Worm (Caenorhabditis elegans) whole organism, midembryonic: ENCODE results near the gene casy-1.

Experiments used
- T22C8.4 ChIP-seq: fragments of 200-800 bp; sonication (Bioruptor generic); IDR thresholded peaks from 2 replicates; pipeline ENCODE4 v1.3.6; 2022; ENCODE audit warnings: missing genetic modification characterization, missing compliant biosample characterization
- cog-1 ChIP-seq: sonication (generic microtip); optimal IDR thresholded peaks from 2 replicates; lab custom pipeline; 2016; ENCODE audit warnings: missing genetic modification characterization, missing compliant biosample characterization
- flt-1 ChIP-seq: fragments of 200-800 bp; sonication (Bioruptor generic); IDR thresholded peaks from 2 replicates; pipeline ENCODE4 v1.3.6; 2022; ENCODE audit warnings: missing genetic modification characterization, missing compliant biosample characterization
- klf-2 ChIP-seq: fragments of 200-800 bp; sonication (Bioruptor generic); conservative IDR thresholded peaks from 2 replicates; pipeline ENCODE4 v1.3.6; 2022; ENCODE audit warnings: missing genetic modification reagents, missing genetic modification characterization, missing compliant biosample characterization
- med-1 ChIP-seq: sonication (generic microtip); optimal IDR thresholded peaks from 2 replicates; lab custom pipeline; 2017; ENCODE audit warnings: missing genetic modification characterization, mild to moderate bottlenecking, missing compliant biosample characterization, antibody characterized with exemption, missing genetic modification reagents; ENCODE audit not compliant: insufficient read depth
- ref-1 ChIP-seq: fragments of 200-800 bp; sonication (Bioruptor generic); conservative IDR thresholded peaks from 2 replicates; pipeline ENCODE4 v1.3.6; 2022; ENCODE audit warnings: missing genetic modification reagents, missing genetic modification characterization, missing compliant biosample characterization
- tab-1 ChIP-seq: fragments of 200-800 bp; sonication (Bioruptor generic); IDR thresholded peaks from 2 replicates; pipeline ENCODE4 v1.3.6; 2022; ENCODE audit warnings: missing genetic modification characterization, missing compliant biosample characterization
- ztf-23 ChIP-seq: fragments of 200-800 bp; sonication (Bioruptor generic); IDR thresholded peaks from 2 replicates; pipeline ENCODE4 v1.3.6; 2022; ENCODE audit warnings: missing genetic modification reagents, missing genetic modification characterization, missing compliant biosample characterization
- ztf-29 ChIP-seq: fragments of 200-800 bp; sonication (Bioruptor generic); IDR thresholded peaks from 2 replicates; pipeline ENCODE4 v1.3.6; 2022; ENCODE audit warnings: missing genetic modification reagents, missing genetic modification characterization, missing compliant biosample characterization

The casy-1 gene

ce11 chrII:5911939-5912523 lies 44.5 kb downstream of the casy-1 start:
- TF ChIP-seq T22C8.4 (GFP tag; lab: Robert Waterston, UW) (no peak), med-1 (no peak), ztf-29 (GFP tag; lab: Robert Waterston, UW) (no peak), flt-1 (no peak), cog-1 (tag; lab: Kevin White, UChicago) (no peak), ref-1 (GFP tag; lab: Robert Waterston, UW) (no peak), ztf-23 (no peak), tab-1 (no peak), klf-2 (GFP tag; lab: Robert Waterston, UW) (no peak)

DNA sequence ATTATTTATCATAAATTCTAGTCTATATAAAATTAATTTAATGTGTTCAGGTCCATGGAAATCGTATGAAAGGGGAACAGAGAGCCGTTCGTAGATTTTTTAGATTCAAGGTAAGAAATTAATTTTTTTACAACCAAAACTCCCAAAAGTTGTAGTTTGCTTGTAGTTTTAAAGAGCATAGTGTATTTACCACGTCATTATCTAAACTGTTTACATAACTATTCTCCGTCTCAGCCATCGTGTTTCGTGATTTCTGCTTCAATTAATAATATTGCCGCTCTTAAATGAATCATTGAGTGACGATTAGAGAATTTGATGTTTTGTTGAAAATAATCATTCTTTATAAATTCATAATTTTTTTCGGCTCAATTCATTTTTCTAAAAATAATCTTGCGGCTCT lies 45.2 kb downstream of the casy-1 start, which contains the start of gene cgt-3:
Gene cgt-3 (plus strand): TSS at position 51 of the 400 bp plus-strand sequence.
- TF ChIP-seq ztf-29 (GFP tag; lab: Robert Waterston, UW) (no peak), cog-1 (tag; lab: Kevin White, UChicago) (no peak), med-1 (no peak), T22C8.4 (GFP tag; lab: Robert Waterston, UW) (no peak), ztf-23 (no peak), tab-1 (no peak), flt-1 (no peak), ref-1 (GFP tag; lab: Robert Waterston, UW) (no peak), klf-2 (GFP tag; lab: Robert Waterston, UW) (no peak)

ce11 chrII:5907482-5907881 lies 49.0 kb downstream of the casy-1 start, which contains the start of gene vps-35:
vps-35 (plus strand) TSS chrII:5907816.
- TF ChIP-seq med-1 (no peak), ref-1 (GFP tag; lab: Robert Waterston, UW) (no peak), ztf-23 (no peak), T22C8.4 (GFP tag; lab: Robert Waterston, UW) (no peak), cog-1 (tag; lab: Kevin White, UChicago) (no peak), flt-1 (no peak), tab-1 (no peak), ztf-29 (GFP tag; lab: Robert Waterston, UW) (no peak), klf-2 (GFP tag; lab: Robert Waterston, UW) (no peak; the same call in 1 of the 2 replicates)

ce11 chrII:5906274-5906673 lies 50.2 kb downstream of the casy-1 start, which contains the start of gene F59G1.8:
F59G1.8 (plus strand) TSS chrII:5906566.
- TF ChIP-seq ztf-23 (no peak), klf-2 (GFP tag; lab: Robert Waterston, UW) (no peak), ref-1 (GFP tag; lab: Robert Waterston, UW) (no peak), tab-1 (no peak), cog-1 (tag; lab: Kevin White, UChicago) (no peak), med-1 (no peak), ztf-29 (GFP tag; lab: Robert Waterston, UW) (no peak), flt-1 (no peak)

DNA sequence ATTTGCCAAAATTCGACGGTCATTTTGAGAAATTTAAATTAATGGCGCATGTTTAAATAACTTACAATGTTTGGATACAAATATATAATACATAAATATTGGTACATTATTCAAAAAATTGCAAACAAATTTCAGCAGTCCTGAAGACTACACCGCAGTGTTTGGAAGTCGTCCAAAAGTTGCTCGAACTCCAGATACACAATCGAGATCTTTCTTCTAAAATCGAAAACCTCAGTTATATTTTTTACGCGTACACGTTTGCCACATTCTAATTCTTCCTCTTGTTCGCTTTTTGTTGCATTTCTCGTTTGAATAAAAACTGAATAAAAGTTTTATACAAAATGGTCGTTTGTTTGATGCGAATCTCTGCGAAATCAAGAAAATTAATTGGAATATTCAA lies 52.2 kb downstream of the casy-1 start, which contains the start of gene tsp-18:
Gene tsp-18 (plus strand): TSS at position 301 of the 400 bp plus-strand sequence.
- TF ChIP-seq ztf-23 (no peak), flt-1 (no peak)

ce11 chrII:5902139-5902538 lies 54.3 kb downstream of the casy-1 start:
- TF ChIP-seq ztf-23 (no peak), ref-1 (GFP tag; lab: Robert Waterston, UW) (no peak), flt-1 (no peak), ztf-29 (GFP tag; lab: Robert Waterston, UW) (no peak), med-1 (no peak), T22C8.4 (GFP tag; lab: Robert Waterston, UW) (no peak), cog-1 (tag; lab: Kevin White, UChicago) (no peak), klf-2 (GFP tag; lab: Robert Waterston, UW) (no peak), tab-1 (no peak)

DNA sequence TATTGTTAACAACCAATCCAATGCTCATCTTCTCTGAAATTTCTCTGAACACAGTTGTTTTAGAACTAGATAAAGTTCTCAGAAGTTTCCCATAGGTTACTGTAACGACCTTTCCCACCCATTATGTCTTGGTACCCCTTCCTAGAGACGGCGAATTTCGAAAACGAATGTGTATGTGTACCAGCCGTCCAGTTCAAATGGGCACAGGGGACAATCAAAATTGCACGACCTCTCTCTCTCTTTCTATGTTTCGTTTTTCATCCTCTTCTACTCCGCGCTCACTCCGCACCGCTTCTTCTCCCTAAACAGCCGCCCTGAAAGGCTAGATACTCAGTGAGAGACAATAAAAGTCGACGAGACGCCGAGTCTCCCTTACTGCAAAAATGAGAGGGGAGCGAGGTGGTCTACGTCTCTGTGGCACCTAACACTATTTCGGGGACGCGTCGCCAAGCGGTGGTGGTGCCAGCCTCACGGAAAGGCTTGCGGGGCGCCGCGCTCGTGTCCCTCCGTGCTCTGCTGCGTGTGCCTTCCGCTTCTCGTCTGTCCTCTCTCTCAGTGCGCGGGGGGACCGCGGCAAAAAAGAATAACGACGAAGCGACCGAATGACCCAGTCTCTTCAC lies 55.0 kb downstream of the casy-1 start:
- TF ChIP-seq flt-1 (no peak), med-1 (no peak), ref-1 (GFP tag; lab: Robert Waterston, UW) (no peak), ztf-29 (GFP tag; lab: Robert Waterston, UW) (no peak), tab-1 (no peak), klf-2 (GFP tag; lab: Robert Waterston, UW) (no peak), ztf-23 (no peak), cog-1 (tag; lab: Kevin White, UChicago) (no peak), T22C8.4 (GFP tag; lab: Robert Waterston, UW) (no peak)

DNA sequence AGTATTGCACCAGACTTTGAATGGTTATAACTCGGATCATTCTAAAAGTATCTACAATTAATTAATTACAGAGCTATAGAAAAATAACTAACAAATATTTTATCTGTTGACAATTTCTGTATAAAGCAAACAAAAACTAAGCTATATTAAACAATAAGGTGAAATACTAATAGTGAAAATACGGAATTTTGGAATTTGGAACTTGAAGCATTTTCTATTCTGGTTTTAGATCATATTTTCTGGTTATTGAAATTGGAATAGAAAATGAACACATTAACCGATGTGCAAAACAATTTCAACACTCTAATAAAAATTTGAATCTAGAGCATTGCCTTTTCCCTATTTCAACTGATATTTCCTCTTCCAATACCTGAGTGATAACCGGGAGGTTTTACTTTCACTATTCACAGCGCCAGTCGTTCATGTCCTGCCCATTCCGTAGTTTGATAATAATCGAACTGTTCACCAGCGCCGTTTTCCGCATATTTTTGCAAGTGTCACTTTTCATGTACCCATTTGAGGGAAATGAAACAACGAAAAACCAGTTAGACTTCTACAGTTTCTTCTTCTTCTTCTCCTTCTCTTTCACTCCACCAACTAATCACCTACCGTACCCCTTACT lies 56.5 kb downstream of the casy-1 start:
- TF ChIP-seq ztf-23: no peak
- no peak for TF ChIP-seq T22C8.4 (GFP tag; lab: Robert Waterston, UW)
- TF ChIP-seq med-1: no peak
- TF ChIP-seq klf-2 (GFP tag; lab: Robert Waterston, UW): no peak
- TF ChIP-seq flt-1: no peak
- TF ChIP-seq ref-1 (GFP tag; lab: Robert Waterston, UW): no peak
- TF ChIP-seq ztf-29 (GFP tag; lab: Robert Waterston, UW): no peak
- TF ChIP-seq cog-1 (tag; lab: Kevin White, UChicago): no peak
- no peak for TF ChIP-seq tab-1

DNA sequence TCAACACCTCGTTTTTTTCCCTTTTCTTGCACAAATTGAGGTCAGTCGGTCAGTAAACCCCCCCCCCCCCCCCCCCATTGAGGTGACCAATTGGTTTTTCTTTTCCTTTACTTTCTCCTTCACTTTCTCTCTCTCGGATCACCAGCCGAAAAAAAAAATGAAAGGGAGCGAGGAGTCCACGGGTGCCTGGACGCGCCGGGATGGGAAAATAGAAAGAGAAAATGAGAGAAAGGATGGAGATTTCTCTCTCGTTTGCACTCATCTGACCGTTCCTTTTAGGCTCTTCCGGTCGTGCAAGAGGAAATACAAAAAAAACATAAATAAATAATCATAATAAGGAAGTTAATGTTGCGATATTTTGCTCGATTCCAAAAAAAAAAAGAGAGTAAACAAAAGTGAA lies 57.4 kb downstream of the casy-1 start:
- TF ChIP-seq T22C8.4 (GFP tag; lab: Robert Waterston, UW): no peak
- TF ChIP-seq tab-1: no peak
- no peak for TF ChIP-seq flt-1
- TF ChIP-seq ztf-23: no peak
- TF ChIP-seq klf-2 (GFP tag; lab: Robert Waterston, UW): no peak
- no peak for TF ChIP-seq ztf-29 (GFP tag; lab: Robert Waterston, UW)
- TF ChIP-seq ref-1 (GFP tag; lab: Robert Waterston, UW): no peak
- TF ChIP-seq cog-1 (tag; lab: Kevin White, UChicago): no peak
- no peak for TF ChIP-seq med-1
